Fruit fly (Drosophila melanogaster): ENCODE measurements around the gene Cpr72Ea.

The Cpr72Ea gene

DNA sequence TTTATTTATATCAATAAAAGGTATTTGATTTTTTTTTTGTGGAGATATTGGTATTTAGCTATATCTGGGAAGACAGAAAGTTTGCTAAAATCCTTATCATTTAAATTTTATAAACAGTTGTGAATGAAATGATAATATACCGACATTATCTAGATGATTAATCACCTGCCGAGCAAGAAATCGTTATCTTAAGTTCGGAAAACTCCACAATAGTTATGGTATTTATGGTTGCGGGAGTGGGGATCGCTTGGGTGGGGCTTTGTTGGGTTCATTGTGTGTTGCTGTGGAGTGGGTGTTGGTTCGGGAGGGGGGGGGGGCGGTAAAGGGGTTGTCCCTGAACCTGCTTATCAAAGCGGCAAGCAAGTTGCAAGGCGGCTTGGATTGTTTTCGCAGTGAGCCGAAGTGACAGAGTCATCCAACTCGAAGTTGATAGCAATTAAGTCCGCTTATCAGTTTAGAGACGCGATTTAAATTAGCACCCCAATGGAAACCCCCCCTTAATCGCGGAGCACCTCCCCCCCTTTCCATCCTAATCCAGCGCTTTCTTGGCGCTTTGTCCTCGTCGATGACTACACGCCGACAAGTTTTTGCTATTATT, 29.9 kb downstream of the Cpr72Ea start:
- TF ChIP-seq cnc (optimal IDR thresholded peaks at IDR 0.05) (no peak), pad (GFP tag; optimal IDR thresholded peaks at IDR 0.05) (no peak), CG11617 (GFP tag; optimal IDR thresholded peaks at IDR 0.05) (no peak), cic (GFP tag; optimal IDR thresholded peaks at IDR 0.05) (no peak), Hr96 (GFP tag; optimal IDR thresholded peaks at IDR 0.05) (no peak), CG5204 (GFP tag; optimal IDR thresholded peaks at IDR 0.05) (no peak), CG12768 (GFP tag; optimal IDR thresholded peaks at IDR 0.05) (no peak), Mnt (GFP tag; optimal IDR thresholded peaks at IDR 0.05) (no peak), toe (GFP tag; optimal IDR thresholded peaks at IDR 0.05) (no peak), CG33017 (tag; optimal IDR thresholded peaks at IDR 0.05) (no peak)

DNA sequence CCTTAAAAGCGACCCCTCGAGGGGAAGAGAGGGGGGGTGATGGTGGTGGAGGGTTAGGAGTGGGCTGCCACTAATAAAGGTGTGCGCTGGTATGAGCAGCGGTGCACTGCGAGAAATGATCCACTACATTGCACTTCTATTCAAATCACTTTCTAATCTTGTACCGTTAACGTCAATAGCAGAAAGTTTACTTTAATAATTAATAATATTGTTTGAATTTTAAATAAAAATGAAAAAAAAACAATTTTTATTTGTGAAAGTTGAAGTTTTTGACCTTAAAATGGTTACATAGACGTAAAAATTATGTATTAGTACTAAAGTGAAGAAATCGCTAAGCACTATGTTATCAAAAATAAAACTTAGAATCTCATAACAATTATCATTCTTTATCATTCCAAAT, 30.5 kb downstream of the Cpr72Ea start:
- TF ChIP-seq CG7101 (tag; optimal IDR thresholded peaks at IDR 0.05): no peak
- TF ChIP-seq toe (GFP tag; optimal IDR thresholded peaks at IDR 0.05): no peak
- TF ChIP-seq cic (GFP tag; optimal IDR thresholded peaks at IDR 0.05): no peak
- TF ChIP-seq tj (GFP tag; optimal IDR thresholded peaks at IDR 0.05): no peak
- TF ChIP-seq CG33017 (tag; optimal IDR thresholded peaks at IDR 0.05): no peak
- TF ChIP-seq Hr96 (GFP tag; optimal IDR thresholded peaks at IDR 0.05): no peak
- no peak for TF ChIP-seq Clk (GFP tag; optimal IDR thresholded peaks at IDR 0.05)
- TF ChIP-seq ovo (GFP tag; optimal IDR thresholded peaks at IDR 0.05): no peak
- no peak for TF ChIP-seq Mnt (GFP tag; optimal IDR thresholded peaks at IDR 0.05)
- no peak for TF ChIP-seq Crg-1 (GFP tag; optimal IDR thresholded peaks at IDR 0.05)
- no peak for TF ChIP-seq CG12768 (GFP tag; optimal IDR thresholded peaks at IDR 0.05)
- no peak for TF ChIP-seq bab1 (GFP tag; optimal IDR thresholded peaks at IDR 0.05)
- no peak for TF ChIP-seq CG5204 (GFP tag; optimal IDR thresholded peaks at IDR 0.05)
- no peak for TF ChIP-seq cnc (optimal IDR thresholded peaks at IDR 0.05)
- TF ChIP-seq CG14711 (tag; optimal IDR thresholded peaks at IDR 0.05): no peak
- no peak for TF ChIP-seq pad (GFP tag; optimal IDR thresholded peaks at IDR 0.05)
- no peak for TF ChIP-seq CG11617 (GFP tag; optimal IDR thresholded peaks at IDR 0.05)
- no peak for TF ChIP-seq CG7045 (GFP tag; optimal IDR thresholded peaks at IDR 0.05)

DNA sequence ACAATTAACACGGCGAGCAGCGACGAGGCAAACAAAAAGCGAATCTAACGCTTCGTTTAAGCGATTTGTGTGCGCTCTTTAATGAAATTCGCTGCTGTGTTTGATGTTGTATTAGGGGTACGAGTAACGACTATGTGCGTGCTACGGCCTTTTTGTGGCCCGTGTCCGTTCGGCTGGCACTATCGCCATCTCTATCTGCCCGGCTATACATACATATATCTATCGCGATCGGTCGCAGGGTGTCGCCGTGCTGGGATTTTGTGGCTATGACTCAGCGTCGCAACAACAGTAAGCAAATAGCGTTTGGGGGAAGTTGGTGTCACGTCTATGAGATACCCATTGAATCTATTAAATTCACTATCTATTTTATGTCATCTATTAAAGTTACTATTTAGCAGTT, 31.3 kb downstream of the Cpr72Ea start:
- TF ChIP-seq CG5204 (GFP tag; optimal IDR thresholded peaks at IDR 0.05) (no peak), kay (GFP tag; ENCODE audit: borderline replicate concordance) (peak; percentile 53), CG12768 (GFP tag; optimal IDR thresholded peaks at IDR 0.05) (no peak), CG7101 (tag; optimal IDR thresholded peaks at IDR 0.05) (no peak), toe (GFP tag; optimal IDR thresholded peaks at IDR 0.05) (no peak), cic (GFP tag; optimal IDR thresholded peaks at IDR 0.05) (no peak)

DNA sequence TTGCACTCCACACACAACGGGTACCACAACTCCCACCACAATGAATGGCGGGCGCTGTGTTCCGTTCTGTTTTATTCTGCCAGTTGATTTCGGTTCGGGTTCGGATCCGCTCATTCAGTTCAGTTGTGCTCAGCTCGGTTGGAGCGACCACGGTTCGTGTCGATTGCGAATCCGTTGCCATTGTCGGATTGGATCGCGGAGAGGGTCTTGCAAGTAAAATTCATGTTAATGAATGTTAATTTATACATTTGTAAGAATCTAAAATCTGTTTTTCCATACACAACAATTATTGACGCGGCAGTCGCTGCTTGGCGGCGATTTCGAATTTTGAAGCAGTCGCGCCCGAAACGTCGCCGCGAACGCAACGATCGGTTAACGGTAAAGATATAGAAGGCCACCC, 32.1 kb downstream of the Cpr72Ea start, which contains the start of gene Gagr:
Gene Gagr, plus strand, starts transcription at position 81 of the 400 bp plus-strand sequence.
- TF ChIP-seq CG1620 (GFP tag; optimal IDR thresholded peaks at IDR 0.05): no peak

DNA sequence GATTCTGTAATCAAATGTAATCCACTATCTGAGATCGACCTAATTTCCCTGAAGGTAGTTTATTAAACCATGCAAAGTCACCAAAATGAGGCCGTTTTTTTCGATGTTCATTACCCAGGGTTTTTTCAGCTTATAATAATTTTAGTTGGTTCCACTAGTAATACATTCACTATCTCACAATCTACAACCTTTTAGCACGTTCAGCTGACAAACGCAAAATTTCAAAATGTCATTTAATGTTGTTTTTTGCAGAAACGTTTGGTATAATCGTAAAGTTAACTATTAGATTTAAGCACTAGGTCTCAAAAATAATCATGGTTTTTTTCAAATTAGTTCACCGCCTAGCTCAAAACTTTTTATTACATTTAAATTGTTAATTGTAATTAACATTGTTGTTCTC, 37.8 kb downstream of the Cpr72Ea start, which contains the start of gene CG44836:
Gene CG44836, minus strand, starts transcription at position 101 of the 400 bp plus-strand sequence.
- TF ChIP-seq Hr96 (GFP tag; optimal IDR thresholded peaks at IDR 0.05) (no peak), kay (GFP tag; ENCODE audit: borderline replicate concordance) (peak; percentile 20)

DNA sequence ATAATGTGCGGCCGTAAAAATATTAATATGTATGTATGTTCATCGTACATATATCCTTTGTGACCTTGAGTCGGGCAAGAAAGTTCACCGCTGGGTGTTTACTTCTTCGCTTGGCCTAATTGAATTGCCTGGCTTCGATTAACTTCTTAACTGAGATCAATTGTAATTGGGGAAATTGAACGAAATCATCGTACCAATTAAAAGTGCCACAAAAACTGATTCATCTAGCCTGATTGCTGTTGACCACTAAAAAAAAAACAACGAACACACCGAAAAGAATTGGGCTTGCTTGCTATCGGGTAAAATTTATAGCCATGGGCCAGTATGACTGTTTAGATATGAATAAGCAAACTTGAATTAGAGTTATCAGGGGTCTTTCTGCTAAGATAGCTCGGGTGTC, 39.9 kb downstream of the Cpr72Ea start:
- TF ChIP-seq Crg-1 (GFP tag; optimal IDR thresholded peaks at IDR 0.05): no peak
- TF ChIP-seq bab1 (GFP tag; optimal IDR thresholded peaks at IDR 0.05): no peak
- no peak for TF ChIP-seq Clk (GFP tag; optimal IDR thresholded peaks at IDR 0.05)
- no peak for TF ChIP-seq CG33017 (tag; optimal IDR thresholded peaks at IDR 0.05)
- TF ChIP-seq CG7101 (tag; optimal IDR thresholded peaks at IDR 0.05): no peak
- TF ChIP-seq CG7045 (GFP tag; optimal IDR thresholded peaks at IDR 0.05): no peak
- TF ChIP-seq pad (GFP tag; optimal IDR thresholded peaks at IDR 0.05): no peak
- TF ChIP-seq Mnt (GFP tag; optimal IDR thresholded peaks at IDR 0.05): no peak
- TF ChIP-seq toe (GFP tag; optimal IDR thresholded peaks at IDR 0.05): no peak
- no peak for TF ChIP-seq CG12768 (GFP tag; optimal IDR thresholded peaks at IDR 0.05)
- no peak for TF ChIP-seq cic (GFP tag; optimal IDR thresholded peaks at IDR 0.05)
- TF ChIP-seq kay (GFP tag; ENCODE audit: borderline replicate concordance): no peak
- TF ChIP-seq CG5204 (GFP tag; optimal IDR thresholded peaks at IDR 0.05): no peak
- TF ChIP-seq ovo (GFP tag; optimal IDR thresholded peaks at IDR 0.05): no peak
- TF ChIP-seq cnc (optimal IDR thresholded peaks at IDR 0.05): no peak
- TF ChIP-seq tj (GFP tag; optimal IDR thresholded peaks at IDR 0.05): no peak
- no peak for TF ChIP-seq CG14711 (tag; optimal IDR thresholded peaks at IDR 0.05)
- TF ChIP-seq CG1620 (GFP tag; optimal IDR thresholded peaks at IDR 0.05): no peak
- TF ChIP-seq CG11617 (GFP tag; optimal IDR thresholded peaks at IDR 0.05): no peak
- TF ChIP-seq Hr96 (GFP tag; optimal IDR thresholded peaks at IDR 0.05): no peak

DNA sequence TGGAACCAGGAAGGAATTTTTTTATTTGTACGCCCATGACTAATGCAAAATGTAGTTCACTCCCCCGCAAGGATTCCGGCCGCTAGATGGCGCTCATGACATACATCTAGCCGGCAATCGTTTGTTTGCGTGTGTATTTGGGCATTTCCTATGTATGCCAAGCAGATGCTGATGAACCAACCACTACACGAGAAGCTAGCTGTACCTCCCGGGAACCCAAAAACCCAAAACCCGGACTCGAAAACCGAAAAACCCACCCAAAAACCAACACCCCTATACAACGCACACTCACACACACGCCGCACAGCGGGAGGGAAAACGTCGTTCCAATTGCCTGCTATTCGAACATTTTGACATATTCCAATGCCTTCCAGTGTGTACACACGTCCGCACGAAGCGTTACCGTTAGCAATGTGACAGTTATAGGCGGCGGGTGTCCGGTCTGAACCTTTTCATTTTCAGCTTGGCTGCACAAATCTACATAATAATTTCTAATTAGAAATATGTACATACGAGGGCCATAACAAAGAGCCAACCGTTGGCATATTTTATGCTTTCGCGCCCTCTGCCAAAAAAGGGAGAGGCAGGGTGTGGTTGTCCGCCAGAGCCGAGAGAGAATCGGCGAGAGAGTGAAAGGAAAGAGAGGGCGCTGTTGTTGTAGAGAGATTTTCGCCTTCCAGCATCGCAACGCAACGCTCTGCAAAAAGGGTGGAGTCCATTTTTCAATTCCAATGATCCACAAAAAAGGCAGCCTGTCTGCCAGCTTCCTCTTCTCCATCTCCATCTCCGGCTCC, 45.6 kb downstream of the Cpr72Ea start:
- no peak for TF ChIP-seq ovo (GFP tag; optimal IDR thresholded peaks at IDR 0.05)
- no peak for TF ChIP-seq tj (GFP tag; optimal IDR thresholded peaks at IDR 0.05)
- no peak for TF ChIP-seq kay (GFP tag; ENCODE audit: borderline replicate concordance)
- TF ChIP-seq Crg-1 (GFP tag; optimal IDR thresholded peaks at IDR 0.05): no peak
- TF ChIP-seq CG5204 (GFP tag; optimal IDR thresholded peaks at IDR 0.05): no peak
- no peak for TF ChIP-seq Hr96 (GFP tag; optimal IDR thresholded peaks at IDR 0.05)
- no peak for TF ChIP-seq CG33017 (tag; optimal IDR thresholded peaks at IDR 0.05)
- TF ChIP-seq Mnt (GFP tag; optimal IDR thresholded peaks at IDR 0.05): no peak
- no peak for TF ChIP-seq pad (GFP tag; optimal IDR thresholded peaks at IDR 0.05)
- no peak for TF ChIP-seq CG7101 (tag; optimal IDR thresholded peaks at IDR 0.05)
- no peak for TF ChIP-seq CG14711 (tag; optimal IDR thresholded peaks at IDR 0.05)
- TF ChIP-seq Clk (GFP tag; optimal IDR thresholded peaks at IDR 0.05): no peak
- TF ChIP-seq bab1 (GFP tag; optimal IDR thresholded peaks at IDR 0.05): no peak
- no peak for TF ChIP-seq toe (GFP tag; optimal IDR thresholded peaks at IDR 0.05)
- TF ChIP-seq cnc (optimal IDR thresholded peaks at IDR 0.05): no peak
- TF ChIP-seq CG12768 (GFP tag; optimal IDR thresholded peaks at IDR 0.05): no peak
- no peak for TF ChIP-seq CG7045 (GFP tag; optimal IDR thresholded peaks at IDR 0.05)
- no peak for TF ChIP-seq CG1620 (GFP tag; optimal IDR thresholded peaks at IDR 0.05)

Data from whole organism, adult.